Worm (Caenorhabditis elegans) whole organism, young adult: Measurements from ENCODE around the gene T08B1.4.

ENCODE experiments used
- ama-1 ChIP-seq, 3 experiments: fragments of 150-350 bp in 1 of 3; sonication (generic microtip) in 2 of 3; optimal IDR thresholded peaks; 2 replicates each; lab custom pipeline; 2014 to 2018; ENCODE audit warnings: missing biosample characterization in 2 of 3, missing genetic modification characterization in 2 of 3, missing genetic modification reagents in 2 of 3
- ccch-3 ChIP-seq: fragments of 200-800 bp; sonication (Bioruptor generic); optimal IDR thresholded peaks from 2 replicates; lab custom pipeline; 2018; ENCODE audit warnings: mild to moderate bottlenecking, missing genetic modification characterization, missing compliant biosample characterization
- dox-1 ChIP-seq: fragments of 200-800 bp; sonication (Bioruptor generic); IDR thresholded peaks from 2 replicates; pipeline ENCODE4 v1.3.6; 2022; ENCODE audit warnings: missing genetic modification reagents, missing genetic modification characterization, missing compliant biosample characterization
- hlh-12 ChIP-seq: sonication (generic microtip); optimal IDR thresholded peaks from 2 replicates; lab custom pipeline; 2016; ENCODE audit warnings: missing genetic modification characterization, missing compliant biosample characterization
- lin-40 ChIP-seq: sonication (generic microtip); optimal IDR thresholded peaks from 2 replicates; lab custom pipeline; 2016; ENCODE audit warnings: missing genetic modification characterization, mild to moderate bottlenecking, missing compliant biosample characterization, missing genotype, missing genetic modification reagents
- lsl-1 ChIP-seq: fragments of 200-800 bp; sonication (Bioruptor generic); optimal IDR thresholded peaks from 2 replicates; lab custom pipeline; 2018; ENCODE audit warnings: mild to moderate bottlenecking, missing genetic modification characterization, moderate library complexity, missing compliant biosample characterization
- lsy-27 ChIP-seq: sonication (generic microtip); optimal IDR thresholded peaks from 2 replicates; lab custom pipeline; 2017; ENCODE audit warnings: missing genetic modification characterization, mild to moderate bottlenecking, missing compliant biosample characterization, antibody characterized with exemption, missing genotype, borderline replicate concordance; ENCODE audit not compliant: insufficient read depth
- mes-4 ChIP-seq: sonication (generic microtip); optimal IDR thresholded peaks from 2 replicates; lab custom pipeline; 2016; ENCODE audit warnings: missing genotype, missing genetic modification characterization, missing compliant biosample characterization
- nfya-2 ChIP-seq: fragments of 200-800 bp; sonication (Bioruptor generic); IDR thresholded peaks from 2 replicates; pipeline ENCODE4 v1.3.6; 2022; ENCODE audit warnings: missing genetic modification reagents, missing genetic modification characterization, missing compliant biosample characterization
- nhr-179 ChIP-seq: sonication (generic microtip); optimal IDR thresholded peaks from 2 replicates; lab custom pipeline; 2016; ENCODE audit warnings: mild to moderate bottlenecking, missing genetic modification characterization, missing compliant biosample characterization
- sea-2 ChIP-seq: fragments of 200-800 bp; sonication (Bioruptor generic); IDR thresholded peaks from 2 replicates; pipeline ENCODE4 v1.3.6; 2022; ENCODE audit warnings: missing genetic modification characterization, missing compliant biosample characterization
- tbp1 ChIP-seq: fragments of 200-800 bp; sonication (Bioruptor generic); optimal IDR thresholded peaks from 2 replicates; lab custom pipeline; 2018; ENCODE audit warnings: mild to moderate bottlenecking, missing genetic modification characterization, missing compliant biosample characterization
- ztf-28 ChIP-seq: fragments of 200-800 bp; sonication (Bioruptor generic); IDR thresholded peaks from 2 replicates; pipeline ENCODE4 v1.3.6; 2022; ENCODE audit warnings: missing genetic modification reagents, missing genetic modification characterization, missing compliant biosample characterization

DNA sequence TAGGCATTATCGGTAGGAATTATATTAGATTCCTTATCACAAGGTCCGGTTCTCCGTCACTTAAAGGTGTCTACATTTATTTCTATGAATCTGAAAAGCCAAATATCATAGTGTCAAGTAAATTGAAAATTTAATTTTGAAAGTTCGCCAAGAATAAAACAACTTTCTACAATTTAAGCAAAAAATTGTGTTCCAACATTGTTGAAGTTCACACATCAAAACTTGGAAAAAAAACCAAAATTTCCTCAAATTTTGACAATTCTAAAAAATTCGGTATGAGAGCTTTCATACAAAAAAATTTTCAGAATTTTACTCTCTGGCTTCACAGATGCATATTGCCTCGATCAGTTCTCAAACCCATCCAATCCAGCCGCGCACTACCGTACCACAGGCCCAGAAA, 32.7 kb downstream of the T08B1.4 start, which contains the start of gene F59A7.7:
- TF ChIP-seq nfya-2 (GFP tag; lab: Robert Waterston, UW) (no peak), ztf-28 (GFP tag; lab: Robert Waterston, UW) (no peak), sea-2 (GFP tag; lab: Robert Waterston, UW) (no peak), hlh-12 (tag; lab: Kevin White, UChicago) (no peak), ccch-3 (GFP tag; lab: Kevin White, UChicago) (no peak), dox-1 (GFP tag; lab: Robert Waterston, UW) (no peak), lsy-27 (tag; lab: Kevin White, UChicago) (no peak), lsl-1 (GFP tag; lab: Kevin White, UChicago) (no peak), mes-4 (tag; lab: Kevin White, UChicago) (no peak), nhr-179 (tag; lab: Kevin White, UChicago) (no peak), ama-1 (optimal IDR thresholded peaks at IDR 0.05; lab: Kevin White, UChicago) (no peak), ama-1 (GFP tag; optimal IDR thresholded peaks at IDR 0.05; lab: Kevin White, UChicago) (no peak), lin-40 (tag; lab: Kevin White, UChicago) (no peak), tbp1 (GFP tag; lab: Kevin White, UChicago) (no peak)
